Worm (Caenorhabditis elegans): ENCODE results near the gene C37C3.10.

DNA sequence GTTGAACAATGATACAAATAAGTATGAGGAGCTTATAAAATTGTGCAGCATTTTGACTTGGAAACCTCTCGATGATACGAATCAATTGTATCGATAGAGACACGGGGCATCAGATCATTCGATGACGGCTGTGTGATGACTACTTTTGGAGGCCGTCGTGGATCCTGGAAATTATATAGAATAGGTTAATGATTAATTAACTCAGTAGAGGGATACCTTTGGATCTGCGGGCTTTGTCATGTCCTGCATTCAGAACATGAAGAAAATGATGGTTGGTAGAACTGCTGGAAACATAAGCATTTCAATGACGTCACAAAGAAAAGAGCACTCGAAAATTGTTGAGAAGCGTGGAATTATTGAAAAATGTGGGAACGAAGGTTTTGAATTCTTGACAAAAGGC lies 48.3 kb downstream of the C37C3.10 start, which contains the start of gene ZK742.6:
- TF ChIP-seq egl-27 (tag; optimal IDR thresholded peaks at IDR 0.05), result no peak
- no peak for TF ChIP-seq lin-39 (tag; optimal IDR thresholded peaks at IDR 0.05)
- TF ChIP-seq aly-2 (tag; optimal IDR thresholded peaks at IDR 0.05), result peak; percentile 73
- no peak for TF ChIP-seq nhr-76 (tag; optimal IDR thresholded peaks at IDR 0.05)
- no peak for TF ChIP-seq nhr-28 (tag; optimal IDR thresholded peaks at IDR 0.05)
- TF ChIP-seq snpc-4 (tag; optimal IDR thresholded peaks at IDR 0.05), result no peak
- no peak for TF ChIP-seq nhr-77 (tag; optimal IDR thresholded peaks at IDR 0.05)
- no peak for TF ChIP-seq R02D3.7 (tag; optimal IDR thresholded peaks at IDR 0.05)

Data from whole organism, L3 larva.